Worm (Caenorhabditis elegans): ENCODE results near the gene Y45F3A.9.

DNA sequence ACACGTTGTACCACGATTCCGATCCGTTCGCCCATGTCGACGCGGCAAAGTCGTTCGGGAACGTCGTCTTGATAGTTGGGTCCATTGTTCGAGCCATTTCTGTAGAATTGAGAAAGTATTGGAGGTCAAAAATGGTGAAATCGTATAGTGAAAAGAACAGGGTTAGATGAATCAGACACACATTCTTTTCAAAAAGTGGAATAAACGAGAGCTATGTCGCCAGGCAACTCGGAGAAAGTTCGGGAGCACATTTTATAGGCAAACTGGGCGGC is 38.4 kb upstream of the Y45F3A.9 start, which contains the start of gene Y39A1A.9:
- TF ChIP-seq nfya-1 (tag; optimal IDR thresholded peaks at IDR 0.05; ENCODE audit: insufficient read depth) (no peak), nhr-77 (tag; optimal IDR thresholded peaks at IDR 0.05) (no peak), daf-12 (tag; optimal IDR thresholded peaks at IDR 0.05) (no peak), egl-27 (tag; optimal IDR thresholded peaks at IDR 0.05) (no peak), ztf-11 (tag; optimal IDR thresholded peaks at IDR 0.05) (no peak)

Measured in whole organism, L3 larva.